Fruit fly (Drosophila melanogaster) whole organism, adult: ENCODE results near the gene CG32572.

Source experiments
- CG7045 ChIP-seq: fragments of 200-800 bp; sonication (Bioruptor generic); optimal IDR thresholded peaks from 2 replicates; lab custom pipeline; 2017; ENCODE audit warnings: missing biosample characterization, mild to moderate bottlenecking, missing genetic modification characterization
- CG7101 ChIP-seq: fragments of 200-800 bp; sonication (Bioruptor generic); optimal IDR thresholded peaks from 2 replicates; lab custom pipeline; 2018; ENCODE audit warnings: missing biosample characterization, mild to moderate bottlenecking, missing genetic modification characterization, moderate library complexity
- Hr96 ChIP-seq: fragments of 200-800 bp; sonication (Bioruptor generic); optimal IDR thresholded peaks from 2 replicates; lab custom pipeline; 2016; ENCODE audit warnings: missing biosample characterization, missing genetic modification characterization
- Mnt ChIP-seq: fragments of 200-800 bp; sonication (Bioruptor generic); optimal IDR thresholded peaks from 2 replicates; lab custom pipeline; 2016; ENCODE audit warnings: missing biosample characterization, mild to moderate bottlenecking, missing genetic modification characterization
- tj ChIP-seq: fragments of 200-800 bp; sonication (Bioruptor generic); optimal IDR thresholded peaks from 3 replicates; lab custom pipeline; 2017; ENCODE audit warnings: missing biosample characterization, mild to moderate bottlenecking, missing genetic modification characterization, moderate library complexity

dm6 chrX:16690499-16690898 lies 30.5 kb upstream of the CG32572 start:
- TF ChIP-seq CG7045, result no peak
- TF ChIP-seq CG7101 (tag; lab: Kevin White, UChicago), result no peak
- no peak for TF ChIP-seq tj (GFP tag; lab: Kevin White, UChicago)
- TF ChIP-seq Mnt (GFP tag; lab: Kevin White, UChicago), result no peak
- no peak for TF ChIP-seq Hr96 (GFP tag; lab: Kevin White, UChicago)
